Worm (Caenorhabditis elegans): Measurements from ENCODE around the gene ant-1.1.

The ant-1.1 gene

DNA sequence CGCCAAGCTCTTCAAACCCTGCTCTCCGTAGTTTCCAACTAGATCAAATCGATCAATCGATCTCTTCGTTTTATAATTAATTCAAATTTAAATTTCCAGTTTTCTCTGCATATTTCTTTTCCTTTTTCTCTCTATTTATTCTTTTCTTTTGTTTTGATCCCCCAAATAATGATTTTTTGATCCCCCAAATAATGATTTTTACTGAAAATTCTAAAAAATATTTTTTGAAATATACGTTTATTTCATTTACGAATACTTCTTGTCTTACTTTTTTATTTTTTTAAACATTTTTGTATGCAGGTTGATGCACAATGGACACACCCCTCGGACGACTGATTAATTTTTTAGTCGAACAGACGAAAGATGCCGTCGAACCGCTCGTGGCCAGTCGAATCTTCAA lies 40.4 kb downstream of the ant-1.1 start, which contains the start of gene T28A8.4:
Gene T28A8.4, plus strand, starts transcription at position 301 of the 400 bp plus-strand sequence.
- TF ChIP-seq lsy-2 (tag; optimal IDR thresholded peaks at IDR 0.05) (no peak), attf-4 (tag; optimal IDR thresholded peaks at IDR 0.05) (no peak), fos-1 (tag; optimal IDR thresholded peaks at IDR 0.05) (no peak), ceh-62 (tag; optimal IDR thresholded peaks at IDR 0.05) (no peak), mes-2 (tag; optimal IDR thresholded peaks at IDR 0.05; ENCODE audit: poor library complexity, severe bottlenecking) (no peak), zag-1 (tag; optimal IDR thresholded peaks at IDR 0.05) (no peak), pqm-1 (tag; optimal IDR thresholded peaks at IDR 0.05) (no peak), cey-2 (tag; optimal IDR thresholded peaks at IDR 0.05; ENCODE audit: borderline replicate concordance, insufficient read depth) (no peak), madf-9 (GFP tag; conservative IDR thresholded peaks at IDR 0.05) (no peak)

- TF ChIP-seq ZK546.5 (tag; optimal IDR thresholded peaks at IDR 0.05) (no peak), ceh-62 (tag; optimal IDR thresholded peaks at IDR 0.05) (no peak), zag-1 (tag; optimal IDR thresholded peaks at IDR 0.05) (no peak), skn-1 (tag; optimal IDR thresholded peaks at IDR 0.05) (no peak), gei-8 (GFP tag; optimal IDR thresholded peaks at IDR 0.05) (no peak), Y5F2A.4 (GFP tag; optimal IDR thresholded peaks at IDR 0.05) (no peak), nhr-25 (tag; optimal IDR thresholded peaks at IDR 0.05; ENCODE audit: borderline replicate concordance, insufficient read depth) (no peak), daf-16 (GFP tag; optimal IDR thresholded peaks at IDR 0.05) (no peak), daf-16 (tag; optimal IDR thresholded peaks at IDR 0.05) (no peak), unc-39 (tag; optimal IDR thresholded peaks at IDR 0.05) (no peak)
These were observed 42.8 kb downstream of the ant-1.1 start, which contains the start of gene T28A8.3 for ce11 chrIII:13505718-13506117. TSS of gene T28A8.3 (plus strand) at chrIII:13506018.

ce11 chrIII:13510753-13511152 lies 47.8 kb downstream of the ant-1.1 start:
- TF ChIP-seq aha-1 (tag) (peak; percentile 94), lin-29 (GFP tag; IDR thresholded peaks at IDR 0.05) (no peak), lin-39 (tag; optimal IDR thresholded peaks at IDR 0.05) (no peak)
